Fruit fly (Drosophila melanogaster) whole organism, larva: ENCODE measurements around the gene ssp6.

Experiments
- noc ChIP-seq: fragments of 200-800 bp; sonication (Bioruptor generic); optimal IDR thresholded peaks from 3 replicates; lab custom pipeline; 2019; ENCODE audit warnings: missing biosample characterization, mild to moderate bottlenecking, missing genetic modification characterization, moderate library complexity

The ssp6 gene

dm6 chr3L:6070119-6070518, 6.4 kb upstream of the ssp6 start:
- TF ChIP-seq noc (tag; lab: Kevin White, UChicago), result no peak

dm6 chr3L:6071454-6072189, 4.9 kb upstream of the ssp6 start, which contains the start of gene CG6602:
TSS of gene CG6602 (plus strand) at chr3L:6072139.
- TF ChIP-seq noc (tag; lab: Kevin White, UChicago), result no peak

- TF ChIP-seq noc (tag; lab: Kevin White, UChicago), result peak; percentile 60
Measured at dm6 chr3L:6074975-6075692, 1.4 kb upstream of the ssp6 start, which contains the start of the genes CG13295 and CG6610. TSS of gene CG13295 (minus strand) at chr3L:6075245. TSS of gene CG6610 (plus strand) at chr3L:6075536.

DNA sequence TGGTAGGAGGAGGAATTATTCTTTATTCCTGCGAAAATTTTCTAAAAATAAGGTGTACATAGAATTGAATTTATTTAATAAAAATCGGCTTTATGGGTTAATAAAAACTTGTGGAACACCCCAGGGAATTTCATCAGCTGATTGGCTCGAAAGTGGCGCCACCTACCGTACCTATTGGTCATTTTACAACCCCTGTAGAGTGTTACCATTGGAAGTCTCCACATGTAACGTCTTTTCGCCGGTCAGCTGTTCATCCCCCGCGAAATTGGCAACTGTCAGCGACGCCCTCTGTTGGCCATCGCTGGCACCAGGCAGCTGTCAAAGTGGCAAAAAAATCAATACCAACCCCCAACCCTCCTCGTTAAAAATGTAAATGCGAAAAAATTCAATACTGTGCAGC, 6.0 kb downstream of the ssp6 start, which contains the start of gene CG13293:
TSS of gene CG13293 (plus strand) at position 323 of the 400 bp plus-strand sequence.
- TF ChIP-seq noc (tag; lab: Kevin White, UChicago), result no peak

DNA sequence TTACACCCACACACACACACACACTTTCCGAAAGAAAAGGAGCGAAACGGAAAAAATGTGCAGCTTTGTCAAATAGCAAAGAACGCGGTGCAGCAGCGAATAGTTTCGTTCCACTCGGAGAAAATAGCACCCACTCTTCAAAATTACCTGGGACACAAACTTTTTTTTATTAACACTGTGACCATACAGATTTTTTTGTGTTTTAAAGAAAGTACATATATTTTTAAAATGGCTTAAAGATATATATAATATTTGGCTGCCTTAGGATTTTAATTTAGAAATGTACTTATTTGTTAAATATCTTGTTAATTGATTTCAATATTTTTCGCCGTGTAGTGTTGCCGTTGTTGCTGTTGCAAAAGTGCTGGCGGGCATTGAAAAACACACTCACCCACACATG, 7.9 kb downstream of the ssp6 start:
- no peak for TF ChIP-seq noc (tag; lab: Kevin White, UChicago)

- TF ChIP-seq noc (tag; lab: Kevin White, UChicago), result no peak
Measured at dm6 chr3L:6085157-6085556, 8.6 kb downstream of the ssp6 start.

dm6 chr3L:6085988-6086387, 9.5 kb downstream of the ssp6 start:
- no peak for TF ChIP-seq noc (tag; lab: Kevin White, UChicago)

DNA sequence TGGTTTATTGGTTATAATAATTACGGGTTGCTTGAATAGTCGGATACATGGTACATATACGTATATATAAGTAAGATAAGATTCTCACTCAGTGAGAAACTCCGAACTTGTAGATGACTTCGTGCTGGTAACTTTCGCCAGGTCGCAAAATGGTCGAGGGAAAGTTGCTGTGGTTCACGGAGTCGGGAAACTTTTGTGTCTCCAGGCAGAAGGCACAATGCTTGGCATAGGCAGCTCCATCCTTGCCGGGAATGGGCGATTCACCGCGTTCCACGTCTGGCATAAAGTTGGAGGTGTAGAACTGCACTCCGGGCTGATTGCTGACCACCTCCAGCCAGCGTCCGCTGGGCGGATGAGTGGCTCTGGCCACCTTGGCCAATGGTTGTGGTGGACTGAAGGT, 16.7 kb downstream of the ssp6 start, which contains the start of gene CG10469:
TSS of gene CG10469 (minus strand) at position 101 of the 400 bp plus-strand sequence.
- no peak for TF ChIP-seq noc (tag; lab: Kevin White, UChicago)

DNA sequence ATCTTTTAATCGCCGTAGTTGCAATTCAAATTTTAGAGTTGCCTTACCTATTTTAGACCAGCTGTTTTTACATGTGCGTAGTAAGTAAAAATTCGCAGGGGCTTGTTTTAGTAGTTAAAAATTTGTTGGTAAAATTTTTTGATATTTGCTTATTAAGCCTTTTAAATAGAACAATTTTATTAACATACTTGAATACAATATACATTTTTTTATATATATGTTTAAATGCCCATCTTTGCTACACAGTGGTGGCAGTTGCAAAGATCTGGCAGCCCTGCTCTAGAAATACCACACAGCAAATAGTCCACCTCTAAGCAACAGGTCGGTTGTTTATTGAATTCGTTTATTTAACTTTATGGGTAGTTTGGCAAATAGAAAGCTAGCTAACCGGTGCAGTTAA, 18.2 kb downstream of the ssp6 start, which contains the start of the genes CG10467 and loj:
TSS of gene CG10467 (minus strand) at position 51 of the 400 bp plus-strand sequence.
TSS of gene loj (plus strand) at position 291 of the 400 bp plus-strand sequence.
- peak; percentile 92 for TF ChIP-seq noc (tag; lab: Kevin White, UChicago)

DNA sequence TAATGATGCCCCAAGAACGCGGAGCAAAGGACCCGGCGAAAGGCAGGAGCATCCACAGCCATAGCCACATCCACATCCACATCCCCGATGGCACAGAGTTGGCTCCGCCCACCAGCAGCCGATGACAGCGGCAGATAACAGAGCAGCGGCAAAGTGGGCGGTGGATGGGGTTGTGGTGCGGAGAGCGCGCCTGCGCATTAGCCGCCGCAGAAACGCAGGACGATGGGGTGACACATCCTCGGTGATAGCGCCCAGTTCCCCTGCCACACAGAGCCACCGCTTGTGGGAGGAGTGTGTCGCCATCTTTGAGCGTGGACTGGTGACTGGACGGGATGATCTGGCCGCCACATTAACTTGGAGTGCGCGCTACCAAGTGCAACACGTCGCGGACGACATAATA, 20.7 kb downstream of the ssp6 start, which contains the start of gene Ets65A:
TSS of gene Ets65A (plus strand) at position 348 of the 400 bp plus-strand sequence.
- no peak for TF ChIP-seq noc (tag; lab: Kevin White, UChicago)

dm6 chr3L:6103658-6104057, 27.1 kb downstream of the ssp6 start:
- TF ChIP-seq noc (tag; lab: Kevin White, UChicago), result no peak

DNA sequence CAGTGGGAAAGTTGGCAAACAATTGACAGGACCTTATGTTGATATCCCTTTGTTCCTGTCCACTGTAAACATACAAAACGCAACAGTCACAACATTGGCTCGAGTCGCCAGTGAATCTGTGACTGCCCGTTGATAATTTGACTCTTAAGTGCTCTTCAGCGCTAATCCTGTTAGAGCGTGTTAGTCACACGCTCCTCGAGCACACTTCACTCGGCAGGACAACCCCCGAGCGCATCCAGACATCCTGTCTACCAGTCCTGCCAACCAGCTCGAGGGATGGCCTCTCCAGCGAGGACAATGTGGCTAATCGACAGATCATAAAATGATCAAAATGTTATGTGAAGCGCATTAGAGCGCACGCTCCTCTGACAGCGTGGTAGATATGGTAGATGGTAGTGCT, 28.0 kb downstream of the ssp6 start:
- TF ChIP-seq noc (tag; lab: Kevin White, UChicago), result no peak

DNA sequence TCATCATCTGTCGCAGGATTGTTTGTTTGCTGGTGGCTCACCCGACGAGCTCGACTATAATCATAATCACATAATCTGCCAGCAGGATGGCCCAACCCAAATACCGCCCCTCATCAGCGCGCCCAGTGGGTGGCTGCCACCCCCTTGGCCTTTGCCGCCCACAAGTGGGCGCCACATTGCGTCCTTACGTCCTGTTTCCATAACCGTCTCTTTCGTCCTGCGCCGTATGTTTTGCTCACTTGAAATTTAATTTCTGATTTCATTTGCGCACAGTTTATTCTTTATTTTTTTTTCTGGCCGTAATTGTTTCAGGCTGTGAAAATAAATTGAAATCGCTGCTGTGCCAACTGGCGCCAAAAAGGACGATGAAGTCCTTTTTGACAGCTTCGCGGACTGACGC, 28.9 kb downstream of the ssp6 start:
- no peak for TF ChIP-seq noc (tag; lab: Kevin White, UChicago)

dm6 chr3L:6106717-6107116, 30.2 kb downstream of the ssp6 start:
- no peak for TF ChIP-seq noc (tag; lab: Kevin White, UChicago)

dm6 chr3L:6108264-6109060, 31.9 kb downstream of the ssp6 start:
- no peak for TF ChIP-seq noc (tag; lab: Kevin White, UChicago)
